Worm (Caenorhabditis elegans) whole organism, L2 larva: ENCODE measurements around the gene R01H2.2.

Experiments
- C34F6.9 ChIP-seq: fragments of 150-350 bp; optimal IDR thresholded peaks from 2 replicates; lab custom pipeline; 2014; ENCODE audit warnings: missing biosample characterization, missing genetic modification characterization
- R02D3.7 ChIP-seq: fragments of 150-350 bp; optimal IDR thresholded peaks from 2 replicates; lab custom pipeline; 2014; ENCODE audit warnings: missing biosample characterization, missing genetic modification characterization
- Y55F3AM.14 ChIP-seq: fragments of 200-800 bp; sonication (Bioruptor generic); optimal IDR thresholded peaks from 2 replicates; lab custom pipeline; 2018; ENCODE audit warnings: mild to moderate bottlenecking, missing genetic modification characterization, missing compliant biosample characterization
- ZK546.5 ChIP-seq: sonication (generic microtip); optimal IDR thresholded peaks from 2 replicates; lab custom pipeline; 2017; ENCODE audit warnings: missing biosample characterization, missing genetic modification characterization
- alr-1 ChIP-seq: fragments of 150-350 bp; optimal IDR thresholded peaks from 2 replicates; lab custom pipeline; 2014; ENCODE audit warnings: missing biosample characterization, missing genetic modification characterization
- aly-2 ChIP-seq: fragments of 150-350 bp; optimal IDR thresholded peaks from 2 replicates; lab custom pipeline; 2014; ENCODE audit warnings: missing biosample characterization, missing genetic modification characterization
- ama-1 ChIP-seq: fragments of 150-350 bp; optimal IDR thresholded peaks from 2 replicates; lab custom pipeline; 2018; ENCODE audit warnings: inconsistent platforms
- blmp-1 ChIP-seq: sonication (generic microtip); optimal IDR thresholded peaks from 2 replicates; lab custom pipeline; 2017; ENCODE audit warnings: missing genetic modification characterization, mild to moderate bottlenecking, missing compliant biosample characterization, antibody characterized with exemption, moderate library complexity; ENCODE audit not compliant: insufficient read depth
- ceh-82 ChIP-seq: fragments of 150-350 bp; optimal IDR thresholded peaks from 2 replicates; lab custom pipeline; 2014; ENCODE audit warnings: missing biosample characterization, missing genetic modification characterization
- crh-2 ChIP-seq: sonication (generic microtip); optimal IDR thresholded peaks from 2 replicates; lab custom pipeline; 2017; ENCODE audit warnings: missing biosample characterization, missing genetic modification characterization
- dmd-4 ChIP-seq: sonication (generic microtip); optimal IDR thresholded peaks from 2 replicates; lab custom pipeline; 2017; ENCODE audit warnings: missing biosample characterization, missing genetic modification characterization
- egl-27 ChIP-seq: sonication (generic microtip); optimal IDR thresholded peaks from 3 replicates; lab custom pipeline; 2017; ENCODE audit warnings: missing biosample characterization, missing genetic modification reagents, missing genetic modification characterization
- elt-1 ChIP-seq: fragments of 150-350 bp; optimal IDR thresholded peaks from 2 replicates; lab custom pipeline; 2014; ENCODE audit warnings: missing biosample characterization, missing genetic modification characterization
- elt-3 ChIP-seq: sonication (generic microtip); optimal IDR thresholded peaks from 2 replicates; lab custom pipeline; 2017; ENCODE audit warnings: missing biosample characterization, missing genetic modification characterization
- fos-1 ChIP-seq: fragments of 150-350 bp; optimal IDR thresholded peaks from 2 replicates; lab custom pipeline; 2014; ENCODE audit warnings: missing biosample characterization, missing genetic modification characterization
- gmeb-1 ChIP-seq: fragments of 150-350 bp; optimal IDR thresholded peaks from 2 replicates; lab custom pipeline; 2014; ENCODE audit warnings: missing biosample characterization, missing genetic modification characterization
- lin-11 ChIP-seq: fragments of 150-350 bp; sonication (generic microtip); optimal IDR thresholded peaks from 2 replicates; lab custom pipeline; 2014; ENCODE audit warnings: missing biosample characterization, missing genetic modification characterization, inconsistent platforms, mixed read lengths
- lin-13 ChIP-seq: fragments of 150-350 bp; optimal IDR thresholded peaks from 2 replicates; lab custom pipeline; 2014; ENCODE audit warnings: missing biosample characterization, missing genetic modification reagents, missing genetic modification characterization
- lin-39 ChIP-seq: fragments of 150-350 bp; optimal IDR thresholded peaks from 2 replicates; lab custom pipeline; 2014; ENCODE audit warnings: missing biosample characterization, missing genetic modification reagents, missing genetic modification characterization
- lsy-2 ChIP-seq, 2 experiments: fragments of 150-350 bp in 1 of 2; sonication (generic microtip) in 1 of 2; optimal IDR thresholded peaks; 2 replicates each; lab custom pipeline; 2014 to 2017; ENCODE audit warnings: missing biosample characterization in 2 of 2, missing genetic modification characterization in 2 of 2
- mab-5 ChIP-seq: fragments of 150-350 bp; optimal IDR thresholded peaks from 2 replicates; lab custom pipeline; 2014; ENCODE audit warnings: missing biosample characterization, missing genetic modification characterization
- mdl-1 ChIP-seq, 2 experiments: fragments of 150-350 bp in 1 of 2; sonication (generic microtip) in 1 of 2; optimal IDR thresholded peaks; 2 replicates each; lab custom pipeline; 2017; ENCODE audit warnings: missing biosample characterization in 2 of 2, missing genetic modification characterization in 2 of 2
- nhr-10 ChIP-seq: sonication (generic microtip); optimal IDR thresholded peaks from 2 replicates; lab custom pipeline; 2017; ENCODE audit warnings: missing biosample characterization, missing genetic modification characterization
- nhr-11 ChIP-seq: fragments of 150-350 bp; optimal IDR thresholded peaks from 2 replicates; lab custom pipeline; 2014; ENCODE audit warnings: missing biosample characterization, missing genetic modification characterization
- nhr-12 ChIP-seq: fragments of 150-350 bp; optimal IDR thresholded peaks from 2 replicates; lab custom pipeline; 2014; ENCODE audit warnings: missing biosample characterization, missing genetic modification characterization
- nhr-129 ChIP-seq: fragments of 150-350 bp; optimal IDR thresholded peaks from 2 replicates; lab custom pipeline; 2014; ENCODE audit warnings: missing biosample characterization, missing genetic modification characterization
- nhr-23 ChIP-seq: fragments of 150-350 bp; optimal IDR thresholded peaks from 2 replicates; lab custom pipeline; 2014; ENCODE audit warnings: missing biosample characterization, missing genetic modification reagents, missing genetic modification characterization
- nhr-237 ChIP-seq: fragments of 150-350 bp; optimal IDR thresholded peaks from 2 replicates; lab custom pipeline; 2014; ENCODE audit warnings: missing biosample characterization, missing genetic modification characterization
- nhr-25 ChIP-seq: fragments of 150-350 bp; sonication (generic microtip); optimal IDR thresholded peaks from 3 replicates; lab custom pipeline; 2014; ENCODE audit warnings: missing biosample characterization, missing genetic modification characterization
- nhr-77 ChIP-seq: fragments of 150-350 bp; optimal IDR thresholded peaks from 2 replicates; lab custom pipeline; 2014; ENCODE audit warnings: missing biosample characterization, missing genetic modification characterization
- sem-4 ChIP-seq: fragments of 150-350 bp; optimal IDR thresholded peaks from 2 replicates; lab custom pipeline; 2014; ENCODE audit warnings: missing biosample characterization, missing genetic modification reagents, missing genetic modification characterization
- sma-3 ChIP-seq: sonication (generic microtip); optimal IDR thresholded peaks from 2 replicates; lab custom pipeline; 2016; ENCODE audit warnings: missing genetic modification reagents, missing genetic modification characterization, missing compliant biosample characterization
- sma-9 ChIP-seq, 2 experiments: fragments of 150-350 bp in 1 of 2; sonication (generic microtip) in 1 of 2; optimal IDR thresholded peaks; 2 replicates each; lab custom pipeline; 2014 to 2016; ENCODE audit warnings: missing genetic modification characterization in 2 of 2, mild to moderate bottlenecking in 1 of 2, missing biosample characterization in 1 of 2, missing compliant biosample characterization in 1 of 2, missing genetic modification reagents in 1 of 2, moderate library complexity in 1 of 2
- snpc-4 ChIP-seq: fragments of 150-350 bp; optimal IDR thresholded peaks from 2 replicates; lab custom pipeline; 2014; ENCODE audit warnings: missing biosample characterization, missing genetic modification characterization
- unc-55 ChIP-seq: fragments of 150-350 bp; sonication (generic microtip); optimal IDR thresholded peaks from 3 replicates; lab custom pipeline; 2014; ENCODE audit warnings: missing biosample characterization, missing genetic modification reagents, missing genetic modification characterization
- unc-62 ChIP-seq: fragments of 150-350 bp; optimal IDR thresholded peaks from 2 replicates; lab custom pipeline; 2014; ENCODE audit warnings: missing biosample characterization, missing genetic modification reagents, missing genetic modification characterization
- zag-1 ChIP-seq: fragments of 150-350 bp; optimal IDR thresholded peaks from 2 replicates; lab custom pipeline; 2014; ENCODE audit warnings: missing biosample characterization, missing genetic modification characterization
- ztf-1 ChIP-seq: fragments of 200-800 bp; sonication (Bioruptor generic); conservative IDR thresholded peaks from 2 replicates; pipeline ENCODE4 v1.3.6; 2022; ENCODE audit warnings: missing genetic modification characterization, missing compliant biosample characterization
- ztf-11 ChIP-seq: sonication (generic microtip); optimal IDR thresholded peaks from 2 replicates; lab custom pipeline; 2017; ENCODE audit warnings: missing biosample characterization, missing genetic modification characterization
- ztf-4 ChIP-seq: fragments of 150-350 bp; optimal IDR thresholded peaks from 2 replicates; lab custom pipeline; 2014; ENCODE audit warnings: missing biosample characterization, missing genetic modification characterization

Gene R01H2.2

ce11 chrIII:7045643-7046042 lies 10.7 kb upstream of the R01H2.2 start, which contains the start of gene R01H2.7:
Gene R01H2.7, minus strand, starts transcription at chrIII:7045743.
- TF ChIP-seq C34F6.9 (tag; lab: Kevin White, UChicago) (no peak), ztf-4 (tag; lab: Kevin White, UChicago) (no peak), unc-55 (no peak), sem-4 (no peak), fos-1 (tag; lab: Kevin White, UChicago) (no peak), R02D3.7 (tag; lab: Kevin White, UChicago) (no peak)

ce11 chrIII:7060531-7061095 lies 4.3 kb downstream of the R01H2.2 start, which contains the start of gene egg-2:
Gene egg-2, minus strand, starts transcription at chrIII:7060583.
- TF ChIP-seq dmd-4 (tag; lab: Kevin White, UChicago) (no peak), ama-1 (lab: Kevin White, UChicago) (no peak), unc-55 (no peak), elt-1 (tag; lab: Kevin White, UChicago) (no peak), nhr-25 (no peak), nhr-23 (tag; lab: Kevin White, UChicago) (no peak), mab-5 (tag; lab: Kevin White, UChicago) (no peak), unc-62 (GFP tag; lab: Kevin White, UChicago) (no peak), ceh-82 (tag; lab: Kevin White, UChicago) (no peak), egl-27 (tag; lab: Kevin White, UChicago) (no peak), nhr-10 (tag; lab: Kevin White, UChicago) (no peak)

- no peak for TF ChIP-seq nhr-25
- no peak for TF ChIP-seq lin-11 (tag; lab: Kevin White, UChicago)
- no peak for TF ChIP-seq ceh-82 (tag; lab: Kevin White, UChicago)
Observed at ce11 chrIII:7062580-7062979, 6.2 kb downstream of the R01H2.2 start, which contains the start of gene R01H2.1. Gene R01H2.1, plus strand, starts transcription at chrIII:7062880.

ce11 chrIII:7063061-7063460 lies 6.7 kb downstream of the R01H2.2 start:
- TF ChIP-seq mdl-1 (tag; optimal IDR thresholded peaks at IDR 0.05; lab: Kevin White, UChicago) = no peak
- TF ChIP-seq crh-2 = no peak
- no peak for TF ChIP-seq nhr-237 (tag; lab: Kevin White, UChicago)
- no peak for TF ChIP-seq aly-2 (tag; lab: Kevin White, UChicago)
- TF ChIP-seq ztf-1 = no peak
- no peak for TF ChIP-seq blmp-1 (tag; lab: Kevin White, UChicago)
- TF ChIP-seq zag-1 = no peak
- no peak for TF ChIP-seq lin-11 (tag; lab: Kevin White, UChicago)
- TF ChIP-seq unc-55 = no peak
- no peak for TF ChIP-seq nhr-11 (tag; lab: Kevin White, UChicago)
- no peak for TF ChIP-seq nhr-77 (tag; lab: Kevin White, UChicago)
- no peak for TF ChIP-seq C34F6.9 (tag; lab: Kevin White, UChicago)
- TF ChIP-seq, all 48 proteins: peak for 0

ce11 chrIII:7064185-7064584 lies 7.8 kb downstream of the R01H2.2 start, which contains the start of gene R01H2.4:
Gene R01H2.4, minus strand, starts transcription at chrIII:7064285.
- TF ChIP-seq lin-39 (no peak), snpc-4 (tag; lab: Kevin White, UChicago) (no peak), fos-1 (tag; lab: Kevin White, UChicago) (no peak), aly-2 (tag; lab: Kevin White, UChicago) (no peak), dmd-4 (tag; lab: Kevin White, UChicago) (no peak), nhr-77 (tag; lab: Kevin White, UChicago) (no peak), gmeb-1 (tag; lab: Kevin White, UChicago) (no peak), nhr-237 (tag; lab: Kevin White, UChicago) (no peak)
- TF ChIP-seq, all 48 proteins: peak for 0

- no peak for TF ChIP-seq C34F6.9 (tag; lab: Kevin White, UChicago)
- TF ChIP-seq ZK546.5 (tag; lab: Kevin White, UChicago) = no peak
- no peak for TF ChIP-seq elt-3
- no peak for TF ChIP-seq sma-9 (GFP tag; optimal IDR thresholded peaks at IDR 0.05; lab: Kevin White, UChicago)
- no peak for TF ChIP-seq sma-9 (tag; optimal IDR thresholded peaks at IDR 0.05; lab: Kevin White, UChicago)
- no peak for TF ChIP-seq R02D3.7 (tag; lab: Kevin White, UChicago)
- no peak for TF ChIP-seq nhr-23 (tag; lab: Kevin White, UChicago)
- no peak for TF ChIP-seq sma-3 (GFP tag; lab: Kevin White, UChicago)
- TF ChIP-seq ztf-4 (tag; lab: Kevin White, UChicago) = no peak
- TF ChIP-seq lin-13 (GFP tag; lab: Kevin White, UChicago) = no peak
- TF ChIP-seq lsy-2 (tag; optimal IDR thresholded peaks at IDR 0.05; lab: Kevin White, UChicago) = no peak
- TF ChIP-seq nhr-12 = no peak
- TF ChIP-seq nhr-77 (tag; lab: Kevin White, UChicago) = no peak
- TF ChIP-seq ztf-11 (tag; lab: Kevin White, UChicago) = no peak
- no peak for TF ChIP-seq Y55F3AM.14 (GFP tag; lab: Kevin White, UChicago)
- no peak for TF ChIP-seq gmeb-1 (tag; lab: Kevin White, UChicago)
- TF ChIP-seq nhr-129 (tag; lab: Kevin White, UChicago) = no peak
- TF ChIP-seq crh-2 = no peak
- TF ChIP-seq alr-1 (tag; lab: Kevin White, UChicago) = no peak
- no peak for TF ChIP-seq aly-2 (tag; lab: Kevin White, UChicago)
Observed at ce11 chrIII:7067385-7067896, 11.1 kb downstream of the R01H2.2 start, which contains the start of gene ger-1. Gene ger-1, minus strand, starts transcription at chrIII:7067477.
